Fruit fly (Drosophila melanogaster) whole organism, embryonic: Measurements from ENCODE around the gene CG8369.

ENCODE experiments used
- Ada2b ChIP-seq: fragments of 200-800 bp; sonication (Bioruptor generic); IDR thresholded peaks from 2 replicates; pipeline ENCODE4 v1.3.6; 2022; ENCODE audit warnings: missing biosample characterization, missing genetic modification characterization
- C15 ChIP-seq: fragments of 200-800 bp; sonication (Bioruptor generic); IDR thresholded peaks from 3 replicates; pipeline ENCODE4 v1.3.6; 2022; ENCODE audit warnings: missing biosample characterization, missing genetic modification characterization
- CG11085 ChIP-seq: fragments of 200-800 bp; sonication (Bioruptor generic); IDR thresholded peaks from 2 replicates; pipeline ENCODE4 v1.3.6; 2022; ENCODE audit warnings: missing biosample characterization, missing genetic modification characterization
- CG12236 ChIP-seq: fragments of 200-800 bp; sonication (Bioruptor generic); optimal IDR thresholded peaks from 2 replicates; lab custom pipeline; 2016; ENCODE audit warnings: missing biosample characterization, missing genetic modification characterization
- CG13775 ChIP-seq: fragments of 200-800 bp; sonication (Bioruptor generic); optimal IDR thresholded peaks from 3 replicates; lab custom pipeline; 2017; ENCODE audit warnings: missing biosample characterization, mild to moderate bottlenecking, missing genetic modification characterization
- CG1529 ChIP-seq: fragments of 200-800 bp; sonication (Bioruptor generic); optimal IDR thresholded peaks from 3 replicates; lab custom pipeline; 2018; ENCODE audit warnings: missing biosample characterization, missing genetic modification characterization
- CG17361 ChIP-seq: fragments of 200-800 bp; sonication (Bioruptor generic); IDR thresholded peaks from 3 replicates; pipeline ENCODE4 v1.3.6; 2022; ENCODE audit warnings: missing biosample characterization, missing genetic modification characterization
- CG2129 ChIP-seq: fragments of 200-800 bp; sonication (Bioruptor generic); IDR thresholded peaks from 2 replicates; pipeline ENCODE4 v1.3.6; 2022; ENCODE audit warnings: missing biosample characterization, missing genetic modification characterization; ENCODE audit not compliant: partially characterized antibody
- CG3281 ChIP-seq: fragments of 200-800 bp; sonication (Bioruptor generic); optimal IDR thresholded peaks from 3 replicates; lab custom pipeline; 2017; ENCODE audit warnings: missing biosample characterization, mild to moderate bottlenecking, missing genetic modification characterization
- CG34224 ChIP-seq: fragments of 200-800 bp; sonication (Bioruptor generic); IDR thresholded peaks from 3 replicates; pipeline ENCODE4 v1.3.6; 2022; ENCODE audit warnings: missing biosample characterization, missing genetic modification characterization; ENCODE audit not compliant: partially characterized antibody
- CG34376 ChIP-seq: fragments of 200-800 bp; sonication (Bioruptor generic); optimal IDR thresholded peaks from 2 replicates; lab custom pipeline; 2018; ENCODE audit warnings: missing biosample characterization, mild to moderate bottlenecking, missing genetic modification characterization
- CG7357 ChIP-seq: fragments of 200-800 bp; sonication (Bioruptor generic); IDR thresholded peaks from 3 replicates; pipeline ENCODE4 v1.3.6; 2022; ENCODE audit warnings: missing biosample characterization, missing genetic modification characterization
- CG7928 ChIP-seq: fragments of 200-800 bp; sonication (Bioruptor generic); optimal IDR thresholded peaks from 2 replicates; lab custom pipeline; 2017; ENCODE audit warnings: missing biosample characterization, mild to moderate bottlenecking, missing genetic modification characterization
- CTCF ChIP-seq: fragments of 200-800 bp; sonication (Bioruptor generic); optimal IDR thresholded peaks from 2 replicates; lab custom pipeline; 2017; ENCODE audit warnings: missing biosample characterization, mild to moderate bottlenecking, missing genetic modification characterization, moderate library complexity
- Camta ChIP-seq: fragments of 200-800 bp; sonication (Bioruptor generic); optimal IDR thresholded peaks from 2 replicates; lab custom pipeline; 2016; ENCODE audit warnings: missing biosample characterization, missing genetic modification characterization
- CrebB ChIP-seq: fragments of 200-800 bp; sonication (Bioruptor generic); optimal IDR thresholded peaks from 3 replicates; lab custom pipeline; 2018; ENCODE audit warnings: missing biosample characterization, mild to moderate bottlenecking, missing genetic modification characterization
- Drgx ChIP-seq: fragments of 200-800 bp; sonication (Bioruptor generic); IDR thresholded peaks from 2 replicates; pipeline ENCODE4 v1.3.6; 2022; ENCODE audit warnings: missing biosample characterization, missing genetic modification characterization
- Gsc ChIP-seq: fragments of 200-800 bp; sonication (Bioruptor generic); IDR thresholded peaks from 2 replicates; pipeline ENCODE4 v1.3.6; 2022; ENCODE audit warnings: missing biosample characterization, missing genetic modification characterization
- Hmx ChIP-seq: fragments of 200-800 bp; sonication (Bioruptor generic); optimal IDR thresholded peaks from 2 replicates; lab custom pipeline; 2016; ENCODE audit warnings: missing biosample characterization, missing genetic modification characterization
- Hr3 ChIP-seq: fragments of 200-800 bp; sonication (Bioruptor generic); optimal IDR thresholded peaks from 3 replicates; lab custom pipeline; 2016; ENCODE audit warnings: missing biosample characterization, missing genetic modification characterization
- Hsf ChIP-seq: fragments of 200-800 bp; sonication (Bioruptor generic); optimal IDR thresholded peaks from 3 replicates; lab custom pipeline; 2016; ENCODE audit warnings: missing biosample characterization, missing genetic modification characterization
- Lhr ChIP-seq: fragments of 200-800 bp; sonication (Bioruptor generic); optimal IDR thresholded peaks from 3 replicates; lab custom pipeline; 2017; ENCODE audit warnings: mild to moderate bottlenecking, missing biosample characterization, missing genetic modification reagents, missing genetic modification characterization
- Lim3 ChIP-seq: fragments of 200-800 bp; sonication (Bioruptor generic); IDR thresholded peaks from 2 replicates; pipeline ENCODE4 v1.3.6; 2022; ENCODE audit warnings: missing biosample characterization, missing genetic modification characterization
- Lpt ChIP-seq: fragments of >200 bp; optimal IDR thresholded peaks from 2 replicates; lab custom pipeline; 2018; ENCODE audit warnings: missing biosample characterization, missing genetic modification characterization
- Poxn ChIP-seq: fragments of 200-800 bp; sonication (Bioruptor generic); IDR thresholded peaks from 2 replicates; pipeline ENCODE4 v1.3.6; 2022; ENCODE audit warnings: missing biosample characterization, missing genetic modification characterization
- Sin3A ChIP-seq: fragments of >200 bp; optimal IDR thresholded peaks from 2 replicates; lab custom pipeline; 2018
- Xbp1 ChIP-seq: fragments of 200-800 bp; sonication (Bioruptor generic); optimal IDR thresholded peaks from 3 replicates; lab custom pipeline; 2016; ENCODE audit warnings: missing biosample characterization, mild to moderate bottlenecking, missing genetic modification characterization
- az2 ChIP-seq: fragments of 200-800 bp; sonication (Bioruptor generic); optimal IDR thresholded peaks from 3 replicates; lab custom pipeline; 2016; ENCODE audit warnings: missing biosample characterization, missing genetic modification characterization
- chif ChIP-seq, 2 experiments: fragments of 200-800 bp; sonication (Bioruptor generic); optimal IDR thresholded peaks; 3 replicates each; lab custom pipeline; 2016; ENCODE audit warnings: missing biosample characterization in 2 of 2, missing genetic modification characterization in 2 of 2
- croc ChIP-seq: fragments of 200-800 bp; sonication (Bioruptor generic); conservative IDR thresholded peaks from 3 replicates; pipeline ENCODE4 v1.3.6; 2022; ENCODE audit warnings: missing biosample characterization, missing genetic modification characterization
- fd102C ChIP-seq: fragments of 200-800 bp; sonication (Bioruptor generic); optimal IDR thresholded peaks from 2 replicates; lab custom pipeline; 2018; ENCODE audit warnings: missing biosample characterization, mild to moderate bottlenecking, missing genetic modification characterization, moderate library complexity
- fd3F ChIP-seq: fragments of 200-800 bp; sonication (Bioruptor generic); optimal IDR thresholded peaks from 2 replicates; lab custom pipeline; 2018; ENCODE audit warnings: missing biosample characterization, mild to moderate bottlenecking, missing genetic modification characterization, moderate library complexity
- fd64A ChIP-seq: fragments of 200-800 bp; sonication (Bioruptor generic); optimal IDR thresholded peaks from 3 replicates; lab custom pipeline; 2018; ENCODE audit warnings: missing biosample characterization, mild to moderate bottlenecking, missing genetic modification characterization
- fd96Cb ChIP-seq: fragments of 200-800 bp; sonication (Bioruptor generic); optimal IDR thresholded peaks from 2 replicates; lab custom pipeline; 2018; ENCODE audit warnings: missing biosample characterization, mild to moderate bottlenecking, missing genetic modification characterization, moderate library complexity
- hkb ChIP-seq, 2 experiments: fragments of 200-800 bp in 1 of 2; fragments of >200 bp in 1 of 2; sonication (Bioruptor generic) in 1 of 2; IDR thresholded peaks in 1 of 2; optimal IDR thresholded peaks in 1 of 2; 2 replicates each; pipeline versions ENCODE4 v1.3.6 to Lab custom; 2017 to 2022; ENCODE audit warnings: missing biosample characterization in 1 of 2, missing genetic modification characterization in 1 of 2
- jigr1 ChIP-seq: fragments of 200-800 bp; sonication (Bioruptor generic); IDR thresholded peaks from 3 replicates; pipeline ENCODE4 v1.3.6; 2022; ENCODE audit warnings: missing biosample characterization, missing genetic modification characterization
- lab ChIP-seq: fragments of 200-800 bp; sonication (Bioruptor generic); optimal IDR thresholded peaks from 3 replicates; lab custom pipeline; 2017; ENCODE audit warnings: missing biosample characterization, missing genetic modification characterization, mild to moderate bottlenecking, moderate library complexity, missing genetic modification reagents
- maf-S ChIP-seq: fragments of 200-800 bp; sonication (Bioruptor generic); optimal IDR thresholded peaks from 2 replicates; lab custom pipeline; 2016; ENCODE audit warnings: missing biosample characterization, missing genetic modification characterization
- nmo ChIP-seq: fragments of 200-800 bp; sonication (Bioruptor generic); optimal IDR thresholded peaks from 2 replicates; lab custom pipeline; 2018; ENCODE audit warnings: missing biosample characterization, mild to moderate bottlenecking, missing genetic modification characterization, moderate library complexity
- nom ChIP-seq: fragments of 200-800 bp; sonication (Bioruptor generic); optimal IDR thresholded peaks from 2 replicates; lab custom pipeline; 2017; ENCODE audit warnings: missing biosample characterization, missing genetic modification characterization, mild to moderate bottlenecking, moderate library complexity, missing genetic modification reagents
- oc ChIP-seq: fragments of 200-800 bp; sonication (Bioruptor generic); optimal IDR thresholded peaks from 2 replicates; lab custom pipeline; 2018; ENCODE audit warnings: missing biosample characterization, mild to moderate bottlenecking, missing genetic modification characterization, moderate library complexity
- pan ChIP-seq, 4 experiments: fragments of >200 bp in 3 of 4; fragments of 200-800 bp in 1 of 4; sonication (Bioruptor generic) in 1 of 4; optimal IDR thresholded peaks in 3 of 4; IDR thresholded peaks in 1 of 4; 2 replicates each; pipeline versions ENCODE4 v1.3.6 to Lab custom; 2017 to 2022; ENCODE audit warnings: missing biosample characterization in 2 of 4, missing genetic modification characterization in 2 of 4, mixed read lengths in 1 of 4
- pros ChIP-seq: fragments of 200-800 bp; sonication (Bioruptor generic); optimal IDR thresholded peaks from 3 replicates; lab custom pipeline; 2019; ENCODE audit warnings: missing biosample characterization, mild to moderate bottlenecking, missing genetic modification characterization, moderate library complexity
- salm ChIP-seq: fragments of 200-800 bp; sonication (Bioruptor generic); optimal IDR thresholded peaks from 2 replicates; lab custom pipeline; 2018; ENCODE audit warnings: missing biosample characterization, mild to moderate bottlenecking, missing genetic modification characterization
- sc ChIP-seq, 3 experiments: fragments of >200 bp in 2 of 3; fragments of 200-800 bp in 1 of 3; sonication (Bioruptor generic) in 1 of 3; optimal IDR thresholded peaks; 2 replicates in 2 of 3; 3 replicates in 1 of 3; lab custom pipeline; 2017; ENCODE audit warnings: mild to moderate bottlenecking in 1 of 3, missing biosample characterization in 1 of 3, missing genetic modification characterization in 1 of 3, missing genetic modification reagents in 1 of 3
- sens ChIP-seq: fragments of 200-800 bp; sonication (Bioruptor generic); peaks from one replicate; lab custom pipeline; 2016; ENCODE audit warnings: missing biosample characterization, missing genetic modification characterization
- sens-2 ChIP-seq: fragments of 200-800 bp; sonication (Bioruptor generic); IDR thresholded peaks from 2 replicates; pipeline ENCODE4 v1.3.6; 2022; ENCODE audit warnings: missing biosample characterization, missing genetic modification characterization
- slou ChIP-seq: fragments of 200-800 bp; sonication (Bioruptor generic); optimal IDR thresholded peaks from 3 replicates; lab custom pipeline; 2016; ENCODE audit warnings: missing biosample characterization, missing genetic modification characterization

The CG8369 gene

DNA sequence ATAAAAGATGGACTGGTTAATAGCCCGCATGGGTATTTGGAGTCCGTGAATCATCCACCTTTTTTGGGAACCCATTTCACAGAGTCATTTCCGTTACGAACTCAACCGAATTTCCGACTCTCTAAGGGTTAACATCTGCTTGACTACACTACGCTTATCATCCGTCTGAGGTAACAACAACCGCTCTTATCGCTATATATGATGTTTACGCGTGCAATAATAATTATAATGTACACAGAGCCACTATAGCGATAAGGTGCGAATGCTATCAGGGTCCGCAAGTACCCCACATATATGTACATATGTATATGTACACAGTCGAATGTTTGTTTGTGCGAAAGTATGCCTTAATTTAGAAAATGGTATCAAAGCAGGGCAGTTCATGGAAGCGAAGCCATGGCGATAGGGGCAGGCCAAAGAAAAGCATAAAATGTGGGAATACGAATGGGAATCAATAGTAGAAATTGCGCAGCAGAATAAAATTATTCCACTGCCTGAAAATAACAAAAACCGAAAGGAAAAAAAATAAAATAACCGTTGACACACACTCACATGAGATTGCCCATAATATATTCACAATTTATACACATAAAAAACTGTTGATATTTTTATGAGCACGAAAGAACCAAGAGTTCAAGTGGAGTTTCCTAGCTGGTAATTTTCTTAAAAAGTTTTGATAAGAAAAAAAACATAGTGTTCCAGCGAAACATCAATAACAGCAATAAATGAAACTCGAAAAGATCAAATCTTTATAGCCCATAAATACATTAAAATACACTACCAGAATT, 11.2 kb upstream of the CG8369 start (continued):
- peak; percentile 87 for TF ChIP-seq oc
- no peak for TF ChIP-seq hkb (optimal IDR thresholded peaks at IDR 0.05; lab: Kevin White, UChicago)
- peak; percentile 89 for TF ChIP-seq hkb (GFP tag; IDR thresholded peaks at IDR 0.05; lab: Robert Waterston, UW)
- TF ChIP-seq CG34224: no peak
- TF ChIP-seq Drgx (GFP tag; lab: Robert Waterston, UW): peak; percentile 76
- peak; percentile 70 for TF ChIP-seq CG3281 (GFP tag; lab: Kevin White, UChicago)
- peak; percentile 54 to 68 for TF ChIP-seq chif (GFP tag; optimal IDR thresholded peaks at IDR 0.05; lab: Kevin White, UChicago)
- TF ChIP-seq CG7357: peak; percentile 53; the same call in 2 of the 3 replicates
- TF ChIP-seq fd96Cb (tag; lab: Kevin White, UChicago): peak; percentile 34
- TF ChIP-seq maf-S (GFP tag; lab: Kevin White, UChicago): peak; percentile 47
- no peak for TF ChIP-seq CG2129
- peak; percentile 48 for TF ChIP-seq CG7928
- peak; percentile 68 for TF ChIP-seq fd3F (GFP tag; lab: Kevin White, UChicago)
- no peak; the same call in 2 of the 3 replicates for TF ChIP-seq CG17361 (GFP tag; lab: Robert Waterston, UW)
- peak; percentile 18 for TF ChIP-seq CG13775
- TF ChIP-seq CTCF (GFP tag; lab: Kevin White, UChicago): peak; percentile 59
- peak; percentile 97 for TF ChIP-seq fd64A (GFP tag; lab: Kevin White, UChicago)
- TF ChIP-seq Ada2b: peak; percentile 39; the same call in 1 of the 2 replicates
- TF ChIP-seq lab (GFP tag; lab: Kevin White, UChicago): peak; percentile 95
- peak; percentile 99 for TF ChIP-seq CG34376 (GFP tag; lab: Kevin White, UChicago)
- TF ChIP-seq CG12236 (GFP tag; lab: Kevin White, UChicago): peak; percentile 88
- TF ChIP-seq nom (GFP tag; lab: Kevin White, UChicago): peak; percentile 84
- no peak for TF ChIP-seq Lpt (GFP tag; lab: Kevin White, UChicago)
- peak; percentile 27 for TF ChIP-seq Hsf (GFP tag; lab: Kevin White, UChicago)
- no peak for TF ChIP-seq Gsc (GFP tag; lab: Robert Waterston, UW)
- TF ChIP-seq Hmx (GFP tag; lab: Kevin White, UChicago): no peak
- TF ChIP-seq croc (GFP tag; lab: Robert Waterston, UW): peak; percentile 22; the same call in 1 of the 3 replicates
- TF ChIP-seq CG11085: peak; percentile 30; the same call in 1 of the 2 replicates
- no peak for TF ChIP-seq Hr3 (GFP tag; lab: Kevin White, UChicago)
- TF ChIP-seq slou (GFP tag; lab: Kevin White, UChicago): peak; percentile 33
- TF ChIP-seq CrebB: peak; percentile 97
- no peak for TF ChIP-seq Sin3A (lab: Kevin White, UChicago)
- peak; percentile 53 for TF ChIP-seq nmo
- TF ChIP-seq jigr1 (GFP tag; lab: Robert Waterston, UW): 0 out of 3 replicates have a peak, but pooled peaks have one; percentile 18
- peak; percentile 71 for TF ChIP-seq Camta (GFP tag; lab: Kevin White, UChicago)
- peak; percentile 81 for TF ChIP-seq Lhr
- TF ChIP-seq sens (GFP tag; lab: Kevin White, UChicago): peak; percentile 92
- peak; percentile 78 for TF ChIP-seq pros (GFP tag; lab: Kevin White, UChicago)
- TF ChIP-seq salm (tag; lab: Kevin White, UChicago): peak; percentile 95
- TF ChIP-seq Xbp1 (GFP tag; lab: Kevin White, UChicago): peak; percentile 23
- peak; percentile 52 for TF ChIP-seq sens-2 (GFP tag; lab: Robert Waterston, UW)
- no peak for TF ChIP-seq Poxn (GFP tag; lab: Robert Waterston, UW)
- TF ChIP-seq az2 (GFP tag; lab: Kevin White, UChicago): peak; percentile 41
- no peak; the same call in 1 of the 2 replicates for TF ChIP-seq Lim3 (GFP tag; lab: Robert Waterston, UW)
- TF ChIP-seq fd102C (GFP tag; lab: Kevin White, UChicago): peak; percentile 86
- no peak for TF ChIP-seq sc (optimal IDR thresholded peaks at IDR 0.05; lab: Kevin White, UChicago)
- peak; percentile 84 for TF ChIP-seq sc (GFP tag; optimal IDR thresholded peaks at IDR 0.05; lab: Kevin White, UChicago)
- peak; percentile 90 for TF ChIP-seq CG1529 (GFP tag; lab: Kevin White, UChicago)
- TF ChIP-seq C15: peak; percentile 4; the same call in 1 of the 3 replicates
- no peak for TF ChIP-seq pan (optimal IDR thresholded peaks at IDR 0.05; lab: Kevin White, UChicago)
- peak in 1 of 2 experiments; percentile 61 for TF ChIP-seq pan (GFP tag; optimal IDR thresholded peaks at IDR 0.05 in 1 of 2, IDR thresholded peaks at IDR 0.05 in 1 of 2)
